Fruit fly (Drosophila melanogaster): Measurements from ENCODE around the gene CG1847.

dm6 chrX:11905144-11905543 lies 36.2 kb downstream of the CG1847 start, which contains the start of gene Upf1:
- TF ChIP-seq Ets96B (tag; optimal IDR thresholded peaks at IDR 0.05) (no peak), salr (GFP tag; optimal IDR thresholded peaks at IDR 0.05) (no peak), CG6276 (GFP tag; optimal IDR thresholded peaks at IDR 0.05) (no peak), Met (GFP tag; optimal IDR thresholded peaks at IDR 0.05) (no peak), vri (GFP tag; optimal IDR thresholded peaks at IDR 0.05) (no peak), svp (GFP tag) (no peak), Sox102F (GFP tag; optimal IDR thresholded peaks at IDR 0.05) (no peak), CG3919 (GFP tag; optimal IDR thresholded peaks at IDR 0.05) (no peak), CG10669 (GFP tag; optimal IDR thresholded peaks at IDR 0.05) (no peak), CG6808 (GFP tag; optimal IDR thresholded peaks at IDR 0.05) (no peak), CG9139 (GFP tag; optimal IDR thresholded peaks at IDR 0.05) (no peak), OdsH (GFP tag; optimal IDR thresholded peaks at IDR 0.05) (no peak), Sox14 (GFP tag; optimal IDR thresholded peaks at IDR 0.05) (no peak), CG11902 (GFP tag; optimal IDR thresholded peaks at IDR 0.05) (no peak)
